Fruit fly (Drosophila melanogaster) whole organism, embryonic: ENCODE results near the gene CG33160.

Experiments
- Antp ChIP-seq: fragments of 200-800 bp; sonication (Bioruptor generic); optimal IDR thresholded peaks from 3 replicates; lab custom pipeline; 2016; ENCODE audit warnings: missing biosample characterization, missing genetic modification characterization
- Asciz ChIP-seq: fragments of 200-800 bp; sonication (Bioruptor generic); optimal IDR thresholded peaks from 2 replicates; lab custom pipeline; 2017; ENCODE audit warnings: missing biosample characterization, mild to moderate bottlenecking, missing genetic modification characterization, missing genetic modification reagents
- Blimp-1 ChIP-seq: fragments of 200-800 bp; sonication (Bioruptor generic); optimal IDR thresholded peaks from 3 replicates; lab custom pipeline; 2018; ENCODE audit warnings: missing biosample characterization, missing genetic modification characterization, mild to moderate bottlenecking, moderate library complexity, missing genetic modification reagents
- CG10366 ChIP-seq: fragments of 200-800 bp; sonication (Bioruptor generic); IDR thresholded peaks from 2 replicates; pipeline ENCODE4 v1.3.6; 2022; ENCODE audit warnings: missing biosample characterization, missing genetic modification characterization
- CG11398 ChIP-seq: fragments of 200-800 bp; sonication (Bioruptor generic); optimal IDR thresholded peaks from 2 replicates; lab custom pipeline; 2016; ENCODE audit warnings: missing biosample characterization, missing genetic modification characterization
- CG11456 ChIP-seq: fragments of 200-800 bp; sonication (Bioruptor generic); IDR thresholded peaks from 3 replicates; pipeline ENCODE4 v1.3.6; 2022; ENCODE audit warnings: missing biosample characterization, missing genetic modification characterization
- CG11696 ChIP-seq: fragments of 200-800 bp; sonication (Bioruptor generic); IDR thresholded peaks from 2 replicates; pipeline ENCODE4 v1.3.6; 2022; ENCODE audit warnings: missing biosample characterization, missing genetic modification characterization
- CG12155 ChIP-seq: fragments of 200-800 bp; sonication (Bioruptor generic); optimal IDR thresholded peaks from 3 replicates; lab custom pipeline; 2016; ENCODE audit warnings: missing biosample characterization, missing genetic modification characterization
- CG13424 ChIP-seq: fragments of 200-800 bp; sonication (Bioruptor generic); optimal IDR thresholded peaks from 2 replicates; lab custom pipeline; 2019; ENCODE audit warnings: missing biosample characterization, mild to moderate bottlenecking, missing genetic modification characterization, moderate library complexity
- CG14710 ChIP-seq: fragments of 200-800 bp; sonication (Bioruptor generic); optimal IDR thresholded peaks from 3 replicates; lab custom pipeline; 2019; ENCODE audit warnings: missing biosample characterization, mild to moderate bottlenecking, missing genetic modification characterization, moderate library complexity
- CG1602 ChIP-seq: fragments of 200-800 bp; sonication (Bioruptor generic); optimal IDR thresholded peaks from 3 replicates; lab custom pipeline; 2016; ENCODE audit warnings: missing biosample characterization, missing genetic modification characterization
- CG17568 ChIP-seq: fragments of 200-800 bp; sonication (Bioruptor generic); optimal IDR thresholded peaks from 2 replicates; lab custom pipeline; 2018; ENCODE audit warnings: missing biosample characterization, mild to moderate bottlenecking, missing genetic modification characterization, moderate library complexity
- CG31224 ChIP-seq: fragments of 200-800 bp; sonication (Bioruptor generic); IDR thresholded peaks from 2 replicates; pipeline ENCODE4 v1.3.6; 2022; ENCODE audit warnings: missing biosample characterization, missing genetic modification characterization
- CG3838 ChIP-seq: fragments of 200-800 bp; sonication (Bioruptor generic); optimal IDR thresholded peaks from 3 replicates; lab custom pipeline; 2016; ENCODE audit warnings: missing biosample characterization, missing genetic modification characterization
- CG3847 ChIP-seq: fragments of 200-800 bp; sonication (Bioruptor generic); IDR thresholded peaks from 2 replicates; pipeline ENCODE4 v1.3.6; 2022; ENCODE audit warnings: missing biosample characterization, missing genetic modification characterization
- CG4328 ChIP-seq: fragments of 200-800 bp; sonication (Bioruptor generic); optimal IDR thresholded peaks from 3 replicates; lab custom pipeline; 2017; ENCODE audit warnings: missing biosample characterization, missing genetic modification reagents, missing genetic modification characterization
- CG6175 ChIP-seq: fragments of 200-800 bp; sonication (Bioruptor generic); IDR thresholded peaks from 3 replicates; pipeline ENCODE4 v1.3.6; 2022; ENCODE audit warnings: missing biosample characterization, missing genetic modification characterization
- CG6272 ChIP-seq: fragments of 200-800 bp; sonication (Bioruptor generic); IDR thresholded peaks from 2 replicates; pipeline ENCODE4 v1.3.6; 2022; ENCODE audit warnings: missing biosample characterization, missing genetic modification characterization
- CG6683 ChIP-seq: fragments of 200-800 bp; sonication (Bioruptor generic); optimal IDR thresholded peaks from 2 replicates; lab custom pipeline; 2017; ENCODE audit warnings: missing biosample characterization, mild to moderate bottlenecking, missing genetic modification characterization, missing genetic modification reagents
- CG7372 ChIP-seq: fragments of 200-800 bp; sonication (Bioruptor generic); IDR thresholded peaks from 2 replicates; pipeline ENCODE4 v1.3.6; 2022; ENCODE audit warnings: missing biosample characterization, missing genetic modification characterization
- CG9817 ChIP-seq: fragments of 200-800 bp; sonication (Bioruptor generic); optimal IDR thresholded peaks from 2 replicates; lab custom pipeline; 2018; ENCODE audit warnings: missing biosample characterization, mild to moderate bottlenecking, missing genetic modification characterization, moderate library complexity
- Dbx ChIP-seq: fragments of 200-800 bp; sonication (Bioruptor generic); IDR thresholded peaks from 3 replicates; pipeline ENCODE4 v1.3.6; 2022; ENCODE audit warnings: missing biosample characterization, missing genetic modification characterization
- Dll ChIP-seq: fragments of 200-800 bp; sonication (Bioruptor generic); IDR thresholded peaks from 4 replicates; pipeline ENCODE4 v1.3.6; 2022; ENCODE audit warnings: missing biosample characterization, missing genetic modification characterization; ENCODE audit not compliant: partially characterized antibody
- Fer2 ChIP-seq: fragments of 200-800 bp; sonication (Bioruptor generic); optimal IDR thresholded peaks from 2 replicates; lab custom pipeline; 2018; ENCODE audit warnings: missing biosample characterization, mild to moderate bottlenecking, missing genetic modification characterization, moderate library complexity
- Gsc ChIP-seq: fragments of 200-800 bp; sonication (Bioruptor generic); IDR thresholded peaks from 2 replicates; pipeline ENCODE4 v1.3.6; 2022; ENCODE audit warnings: missing biosample characterization, missing genetic modification characterization
- HLH3B ChIP-seq: fragments of 200-800 bp; sonication (Bioruptor generic); IDR thresholded peaks from 2 replicates; pipeline ENCODE4 v1.3.6; 2022; ENCODE audit warnings: missing biosample characterization, missing genetic modification characterization
- Kr ChIP-seq: fragments of 200-800 bp; sonication (Bioruptor generic); optimal IDR thresholded peaks from 2 replicates; lab custom pipeline; 2017; ENCODE audit warnings: missing biosample characterization, mild to moderate bottlenecking, missing genetic modification characterization
- Myb ChIP-seq: fragments of 200-800 bp; sonication (Bioruptor generic); optimal IDR thresholded peaks from 2 replicates; lab custom pipeline; 2016; ENCODE audit warnings: missing biosample characterization, missing genetic modification characterization
- Ravus ChIP-seq: fragments of 200-800 bp; sonication (Bioruptor generic); IDR thresholded peaks from 2 replicates; pipeline ENCODE4 v1.3.6; 2022; ENCODE audit warnings: missing biosample characterization, missing genetic modification characterization
- Rx ChIP-seq: fragments of 200-800 bp; sonication (Bioruptor generic); IDR thresholded peaks from 2 replicates; pipeline ENCODE4 v1.3.6; 2022; ENCODE audit warnings: missing biosample characterization, missing genetic modification characterization
- Spps ChIP-seq: fragments of 200-800 bp; sonication (Bioruptor generic); optimal IDR thresholded peaks from 2 replicates; lab custom pipeline; 2018; ENCODE audit warnings: missing biosample characterization, mild to moderate bottlenecking, missing genetic modification characterization
- Xrp1 ChIP-seq: fragments of 200-800 bp; sonication (Bioruptor generic); IDR thresholded peaks from 2 replicates; pipeline ENCODE4 v1.3.6; 2022; ENCODE audit warnings: missing biosample characterization, missing genetic modification characterization
- ac ChIP-seq: fragments of 200-800 bp; sonication (Bioruptor generic); optimal IDR thresholded peaks from 3 replicates; lab custom pipeline; 2017; ENCODE audit warnings: missing biosample characterization, mild to moderate bottlenecking, missing genetic modification characterization
- cato ChIP-seq: fragments of 200-800 bp; sonication (Bioruptor generic); optimal IDR thresholded peaks from 2 replicates; lab custom pipeline; 2016; ENCODE audit warnings: missing biosample characterization, missing genetic modification characterization, borderline replicate concordance
- cg ChIP-seq: fragments of 200-800 bp; sonication (Bioruptor generic); optimal IDR thresholded peaks from 3 replicates; lab custom pipeline; 2019; ENCODE audit warnings: missing biosample characterization, mild to moderate bottlenecking, missing genetic modification characterization, moderate library complexity
- crol ChIP-seq: fragments of 200-800 bp; sonication (Bioruptor generic); IDR thresholded peaks from 2 replicates; pipeline ENCODE4 v1.3.6; 2022; ENCODE audit warnings: missing biosample characterization, missing genetic modification characterization
- fd3F ChIP-seq: fragments of 200-800 bp; sonication (Bioruptor generic); optimal IDR thresholded peaks from 2 replicates; lab custom pipeline; 2018; ENCODE audit warnings: missing biosample characterization, mild to moderate bottlenecking, missing genetic modification characterization, moderate library complexity
- fd64A ChIP-seq: fragments of 200-800 bp; sonication (Bioruptor generic); optimal IDR thresholded peaks from 3 replicates; lab custom pipeline; 2018; ENCODE audit warnings: missing biosample characterization, mild to moderate bottlenecking, missing genetic modification characterization
- gfzf ChIP-seq: fragments of 200-800 bp; sonication (Bioruptor generic); optimal IDR thresholded peaks from 2 replicates; lab custom pipeline; 2016; ENCODE audit warnings: missing biosample characterization, mild to moderate bottlenecking, missing genetic modification characterization, moderate library complexity
- hbn ChIP-seq: fragments of 200-800 bp; sonication (Bioruptor generic); IDR thresholded peaks from 2 replicates; pipeline ENCODE4 v1.3.6; 2022; ENCODE audit warnings: missing biosample characterization, missing genetic modification characterization; ENCODE audit not compliant: partially characterized antibody
- kay ChIP-seq: fragments of 200-800 bp; sonication (Bioruptor generic); optimal IDR thresholded peaks from 2 replicates; lab custom pipeline; 2016; ENCODE audit warnings: missing biosample characterization, missing genetic modification characterization
- knrl ChIP-seq: fragments of 200-800 bp; sonication (Bioruptor generic); IDR thresholded peaks from 3 replicates; pipeline ENCODE4 v1.3.6; 2022; ENCODE audit warnings: missing biosample characterization, missing genetic modification characterization; ENCODE audit not compliant: partially characterized antibody
- maf-S ChIP-seq: fragments of 200-800 bp; sonication (Bioruptor generic); optimal IDR thresholded peaks from 2 replicates; lab custom pipeline; 2016; ENCODE audit warnings: missing biosample characterization, missing genetic modification characterization
- oc ChIP-seq: fragments of 200-800 bp; sonication (Bioruptor generic); optimal IDR thresholded peaks from 2 replicates; lab custom pipeline; 2018; ENCODE audit warnings: missing biosample characterization, mild to moderate bottlenecking, missing genetic modification characterization, moderate library complexity
- otp ChIP-seq: fragments of 200-800 bp; sonication (Bioruptor generic); IDR thresholded peaks from 3 replicates; pipeline ENCODE4, ENCODE4 v1.3.6; 2022; ENCODE audit warnings: missing biosample characterization, missing genetic modification characterization
- phol ChIP-seq: fragments of 200-800 bp; sonication (Bioruptor generic); optimal IDR thresholded peaks from 3 replicates; lab custom pipeline; 2018; ENCODE audit warnings: missing biosample characterization, mild to moderate bottlenecking, missing genetic modification characterization, moderate library complexity
- pum ChIP-seq: fragments of 200-800 bp; sonication (Bioruptor generic); optimal IDR thresholded peaks from 2 replicates; lab custom pipeline; 2016; ENCODE audit warnings: missing biosample characterization, missing genetic modification characterization
- vfl ChIP-seq: fragments of 200-800 bp; sonication (Bioruptor generic); optimal IDR thresholded peaks from 2 replicates; lab custom pipeline; 2016; ENCODE audit warnings: missing biosample characterization, missing genetic modification characterization
- vnd ChIP-seq: fragments of 200-800 bp; sonication (Bioruptor generic); IDR thresholded peaks from 3 replicates; pipeline ENCODE4 v1.3.6; 2022; ENCODE audit warnings: missing biosample characterization, missing genetic modification characterization; ENCODE audit not compliant: partially characterized antibody

The CG33160 gene

DNA sequence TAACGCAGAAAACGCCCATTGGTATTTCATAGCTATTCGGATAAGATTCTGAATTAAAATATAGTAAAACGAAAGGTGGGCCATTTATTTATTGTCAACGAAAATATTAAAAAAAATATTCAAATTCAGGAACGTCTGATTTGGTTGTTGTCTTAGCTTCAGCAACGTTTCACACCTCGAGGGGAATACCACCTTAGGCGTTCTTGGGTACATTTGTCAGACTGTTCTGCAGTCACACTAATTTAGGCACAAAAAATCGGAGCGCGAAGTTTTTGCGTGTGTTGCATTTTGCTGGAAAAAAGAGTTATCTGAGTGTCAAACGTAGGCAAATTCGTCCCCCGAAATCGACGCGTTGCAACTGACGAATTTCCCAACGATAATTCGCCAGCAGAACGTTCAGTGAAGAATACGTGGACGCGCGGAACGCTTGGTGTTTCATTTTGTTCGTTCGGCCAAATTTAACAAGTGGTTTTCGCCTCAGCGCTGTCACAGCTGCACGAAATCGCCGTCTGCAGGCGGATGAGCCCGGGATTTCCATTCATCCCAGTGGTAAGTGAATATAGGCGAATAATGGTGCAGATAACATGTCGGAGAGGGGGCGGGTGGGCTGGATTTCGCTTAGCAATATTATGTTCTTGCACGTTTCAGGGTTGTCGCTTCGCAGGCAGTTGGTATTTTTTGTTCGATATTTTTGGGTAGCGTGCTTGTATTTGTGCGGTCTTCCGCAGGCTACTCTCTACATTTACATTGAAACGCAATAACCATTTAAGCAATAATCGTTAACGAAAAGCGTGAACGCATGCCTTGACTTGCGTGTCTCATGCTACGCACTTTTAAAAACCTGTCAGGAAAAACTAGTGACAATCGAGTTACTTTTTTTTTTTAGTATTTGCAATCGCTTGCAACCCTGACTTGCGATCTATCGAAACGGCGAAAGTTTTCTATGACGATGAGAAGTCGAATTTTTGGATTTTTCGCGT lies 18.9 kb upstream of the CG33160 start, which contains the start of gene Larp4B:
Gene Larp4B, plus strand, starts transcription at position 99 of the 980 bp plus-strand sequence.
- TF ChIP-seq Gsc (GFP tag; lab: Robert Waterston, UW) (no peak), hbn (peak; percentile 64), Dll (GFP tag; lab: Robert Waterston, UW) (peak; percentile 77), maf-S (no peak), Kr (GFP tag; lab: Kevin White, UChicago) (no peak), Rx (no peak), CG7372 (GFP tag; lab: Robert Waterston, UW) (no peak), CG3838 (no peak), Blimp-1 (GFP tag; lab: Kevin White, UChicago) (no peak), CG4328 (GFP tag; lab: Kevin White, UChicago) (no peak), CG3847 (GFP tag; lab: Robert Waterston, UW) (peak; percentile 47), pum (no peak), cg (GFP tag; lab: Kevin White, UChicago) (no peak), CG14710 (peak; percentile 43), CG11456 (no peak), Spps (tag; lab: Kevin White, UChicago) (no peak), vnd (GFP tag; lab: Robert Waterston, UW) (peak; percentile 71), knrl (GFP tag; lab: Robert Waterston, UW) (peak; percentile 76), gfzf (GFP tag; lab: Kevin White, UChicago) (peak; percentile 98), CG6175 (GFP tag; lab: Robert Waterston, UW) (no peak), ac (GFP tag; lab: Kevin White, UChicago) (no peak), vfl (GFP tag; lab: Kevin White, UChicago) (no peak), Antp (GFP tag; lab: Kevin White, UChicago) (no peak), Fer2 (no peak), kay (no peak), HLH3B (GFP tag; lab: Robert Waterston, UW) (no peak), CG31224 (GFP tag; lab: Robert Waterston, UW) (no peak), CG13424 (tag; lab: Kevin White, UChicago) (peak; percentile 14), CG10366 (no peak), crol (peak; percentile 86), CG12155 (GFP tag; lab: Kevin White, UChicago) (no peak), fd3F (GFP tag; lab: Kevin White, UChicago) (no peak), Dbx (GFP tag; lab: Robert Waterston, UW) (peak; percentile 44; the same call in 1 of the 3 replicates), CG17568 (GFP tag; lab: Kevin White, UChicago) (no peak), CG6683 (no peak), oc (tag; lab: Kevin White, UChicago) (no peak), CG1602 (no peak), CG6272 (GFP tag; lab: Robert Waterston, UW) (no peak), CG11398 (GFP tag; lab: Kevin White, UChicago) (no peak), otp (GFP tag; lab: Robert Waterston, UW) (no peak), phol (tag; lab: Kevin White, UChicago) (peak; percentile 54), fd64A (GFP tag; lab: Kevin White, UChicago) (no peak), Myb (GFP tag; lab: Kevin White, UChicago) (peak; percentile 90), Ravus (GFP tag; lab: Robert Waterston, UW) (no peak), CG9817 (no peak), CG11696 (no peak), Asciz (GFP tag; lab: Kevin White, UChicago) (no peak), cato (no peak), Xrp1 (GFP tag; lab: Robert Waterston, UW) (peak; percentile 7; the same call in 1 of the 2 replicates)
